Worm (Caenorhabditis elegans): ENCODE results near the gene Y46D2A.2.
"Not testable (repeated sequence)": the region's sequence is repeated elsewhere in the genome, so short reads cannot be mapped to it uniquely, and the experiment has no call there.

Y46D2A.2 gene

ce11 chrII:3338556-3338955 lies 15.5 kb upstream of the Y46D2A.2 start, which contains the start of gene F14D2.7:
Gene F14D2.7 (minus strand): TSS chrII:3338656.
- TF ChIP-seq W03F9.2 (tag; optimal IDR thresholded peaks at IDR 0.05) (no peak), him-1 (tag; optimal IDR thresholded peaks at IDR 0.05) (no peak), dao-5 (tag; optimal IDR thresholded peaks at IDR 0.05) (no peak)

- TF ChIP-seq him-1 (tag; optimal IDR thresholded peaks at IDR 0.05) (no peak), dao-5 (tag; optimal IDR thresholded peaks at IDR 0.05) (no peak), W03F9.2 (tag; optimal IDR thresholded peaks at IDR 0.05) (no peak)
Observed at ce11 chrII:3337039-3337438, 14.0 kb upstream of the Y46D2A.2 start, which contains the start of gene F14D2.19. Gene F14D2.19 (minus strand): TSS chrII:3337139.

- TF ChIP-seq him-1 (tag; optimal IDR thresholded peaks at IDR 0.05) (no peak), W03F9.2 (tag; optimal IDR thresholded peaks at IDR 0.05) (no peak), dao-5 (tag; optimal IDR thresholded peaks at IDR 0.05) (no peak)
Observed at ce11 chrII:3332039-3332438, 9.0 kb upstream of the Y46D2A.2 start, which contains the start of gene irld-27. Gene irld-27 (plus strand): TSS chrII:3332339.

ce11 chrII:3327104-3327503 lies 4.0 kb upstream of the Y46D2A.2 start, which contains the start of gene Y46D2A.3:
Gene Y46D2A.3 (minus strand): TSS chrII:3327204.
- TF ChIP-seq him-1 (tag; optimal IDR thresholded peaks at IDR 0.05): no peak
- TF ChIP-seq dao-5 (tag; optimal IDR thresholded peaks at IDR 0.05): no peak
- no peak for TF ChIP-seq W03F9.2 (tag; optimal IDR thresholded peaks at IDR 0.05)

ce11 chrII:3322257-3322656 lies 822 bp downstream of the Y46D2A.2 start, which contains the start of gene Y46D2A.1:
Gene Y46D2A.1 (plus strand): TSS chrII:3322557.
- TF ChIP-seq him-1 (tag; optimal IDR thresholded peaks at IDR 0.05) (no peak), dao-5 (tag; optimal IDR thresholded peaks at IDR 0.05) (no peak), W03F9.2 (tag; optimal IDR thresholded peaks at IDR 0.05) (no peak)

ce11 chrII:3318839-3319238 lies 4.2 kb downstream of the Y46D2A.2 start:
- TF ChIP-seq him-1 (tag; optimal IDR thresholded peaks at IDR 0.05) (no peak), W03F9.2 (tag; optimal IDR thresholded peaks at IDR 0.05) (no peak), dao-5 (tag; optimal IDR thresholded peaks at IDR 0.05) (no peak)

- TF ChIP-seq W03F9.2 (tag; optimal IDR thresholded peaks at IDR 0.05): no peak
- TF ChIP-seq dao-5 (tag; optimal IDR thresholded peaks at IDR 0.05): no peak
- TF ChIP-seq him-1 (tag; optimal IDR thresholded peaks at IDR 0.05): no peak
Observed at ce11 chrII:3313442-3313841, 9.6 kb downstream of the Y46D2A.2 start, which contains the start of gene F39E9.6. Gene F39E9.6 (minus strand): TSS chrII:3313542.

ce11 chrII:3310957-3311657 lies 12.0 kb downstream of the Y46D2A.2 start:
- TF ChIP-seq dao-5 (tag; optimal IDR thresholded peaks at IDR 0.05): no peak
- no peak for TF ChIP-seq W03F9.2 (tag; optimal IDR thresholded peaks at IDR 0.05)
- TF ChIP-seq him-1 (tag; optimal IDR thresholded peaks at IDR 0.05): no peak

- no peak for TF ChIP-seq dao-5 (tag; optimal IDR thresholded peaks at IDR 0.05)
- no peak for TF ChIP-seq W03F9.2 (tag; optimal IDR thresholded peaks at IDR 0.05)
- no peak for TF ChIP-seq him-1 (tag; optimal IDR thresholded peaks at IDR 0.05)
Observed at ce11 chrII:3303582-3303981, 19.5 kb downstream of the Y46D2A.2 start.

ce11 chrII:3299457-3299856 lies 23.6 kb downstream of the Y46D2A.2 start, which contains the start of gene btb-22:
Gene btb-22 (plus strand): TSS chrII:3299757.
- TF ChIP-seq him-1 (tag; optimal IDR thresholded peaks at IDR 0.05) (no peak), dao-5 (tag; optimal IDR thresholded peaks at IDR 0.05) (no peak), W03F9.2 (tag; optimal IDR thresholded peaks at IDR 0.05) (no peak)

ce11 chrII:3297914-3298313 lies 25.2 kb downstream of the Y46D2A.2 start, which contains the start of gene btb-18:
Gene btb-18 (plus strand): TSS chrII:3298214.
- TF ChIP-seq dao-5 (tag; optimal IDR thresholded peaks at IDR 0.05) (no peak), him-1 (tag; optimal IDR thresholded peaks at IDR 0.05) (no peak), W03F9.2 (tag; optimal IDR thresholded peaks at IDR 0.05) (no peak)

ce11 chrII:3296644-3297043 lies 26.4 kb downstream of the Y46D2A.2 start, which contains the start of gene btb-16:
Gene btb-16 (plus strand): TSS chrII:3296883.
- TF ChIP-seq him-1 (tag; optimal IDR thresholded peaks at IDR 0.05) (no peak), W03F9.2 (tag; optimal IDR thresholded peaks at IDR 0.05) (no peak), dao-5 (tag; optimal IDR thresholded peaks at IDR 0.05) (no peak)

- TF ChIP-seq dao-5 (tag; optimal IDR thresholded peaks at IDR 0.05) (no peak), him-1 (tag; optimal IDR thresholded peaks at IDR 0.05) (no peak), W03F9.2 (tag; optimal IDR thresholded peaks at IDR 0.05) (no peak)
Observed at ce11 chrII:3295193-3295592, 27.9 kb downstream of the Y46D2A.2 start, which contains the start of gene btb-17. Gene btb-17 (plus strand): TSS chrII:3295405.

- TF ChIP-seq him-1, W03F9.2, dao-5 (tag; optimal IDR thresholded peaks at IDR 0.05): not testable (repeated sequence)
Observed at ce11 chrII:3290544-3290943, 32.5 kb downstream of the Y46D2A.2 start, which contains the start of gene F39E9.14. Gene F39E9.14 (minus strand): TSS chrII:3290644.

Data from whole organism, L4/young adult.